Fruit fly (Drosophila melanogaster) whole organism, embryonic: ENCODE measurements around the gene CG34008.
A peak's percentile ranks its signal among the peaks of the same experiment; 100 is the strongest.

Experiments used
- Awh ChIP-seq: fragments of 200-800 bp; sonication (Bioruptor generic); IDR thresholded peaks from 2 replicates; pipeline ENCODE4, ENCODE4 v1.3.6; 2022; ENCODE audit warnings: missing biosample characterization, missing genetic modification characterization
- Bdp1 ChIP-seq: fragments of 200-800 bp; sonication (Bioruptor generic); optimal IDR thresholded peaks from 3 replicates; lab custom pipeline; 2016; ENCODE audit warnings: missing biosample characterization, missing genetic modification characterization
- CG10431 ChIP-seq: fragments of 200-800 bp; sonication (Bioruptor generic); optimal IDR thresholded peaks from 3 replicates; lab custom pipeline; 2018; ENCODE audit warnings: missing biosample characterization, mild to moderate bottlenecking, missing genetic modification characterization
- CG10959 ChIP-seq: fragments of 200-800 bp; sonication (Bioruptor generic); IDR thresholded peaks from 2 replicates; pipeline ENCODE4 v1.3.6; 2022; ENCODE audit warnings: missing biosample characterization, missing genetic modification characterization
- CG12155 ChIP-seq: fragments of 200-800 bp; sonication (Bioruptor generic); optimal IDR thresholded peaks from 3 replicates; lab custom pipeline; 2016; ENCODE audit warnings: missing biosample characterization, missing genetic modification characterization
- CG12391 ChIP-seq: fragments of 200-800 bp; sonication (Bioruptor generic); optimal IDR thresholded peaks from 3 replicates; lab custom pipeline; 2018; ENCODE audit warnings: missing biosample characterization, mild to moderate bottlenecking, missing genetic modification characterization, moderate library complexity
- CG12744 ChIP-seq: fragments of 200-800 bp; sonication (Bioruptor generic); optimal IDR thresholded peaks from 2 replicates; lab custom pipeline; 2016; ENCODE audit warnings: missing biosample characterization, missing genetic modification characterization
- CG14965 ChIP-seq: fragments of 200-800 bp; sonication (Bioruptor generic); optimal IDR thresholded peaks from 2 replicates; lab custom pipeline; 2016; ENCODE audit warnings: missing biosample characterization, missing genetic modification characterization, borderline replicate concordance
- CG16813 ChIP-seq: fragments of 200-800 bp; sonication (Bioruptor generic); IDR thresholded peaks from 3 replicates; pipeline ENCODE4 v1.3.6; 2022; ENCODE audit warnings: missing biosample characterization, missing genetic modification characterization; ENCODE audit not compliant: partially characterized antibody
- CG18262 ChIP-seq: fragments of 200-800 bp; optimal IDR thresholded peaks from 3 replicates; lab custom pipeline; 2019; ENCODE audit warnings: missing biosample characterization, mild to moderate bottlenecking, missing genetic modification characterization, moderate library complexity
- CG31388 ChIP-seq: fragments of 200-800 bp; sonication (Bioruptor generic); optimal IDR thresholded peaks from 2 replicates; lab custom pipeline; 2016; ENCODE audit warnings: missing biosample characterization, missing genetic modification characterization
- CG34376 ChIP-seq: fragments of 200-800 bp; sonication (Bioruptor generic); optimal IDR thresholded peaks from 2 replicates; lab custom pipeline; 2018; ENCODE audit warnings: missing biosample characterization, mild to moderate bottlenecking, missing genetic modification characterization
- CG3726 ChIP-seq: fragments of 200-800 bp; sonication (Bioruptor generic); IDR thresholded peaks from 3 replicates; pipeline ENCODE4, ENCODE4 v1.3.6; 2022; ENCODE audit warnings: missing biosample characterization, missing genetic modification characterization
- CG4854 ChIP-seq: fragments of 200-800 bp; sonication (Bioruptor generic); optimal IDR thresholded peaks from 2 replicates; lab custom pipeline; 2016; ENCODE audit warnings: missing biosample characterization, missing genetic modification characterization, inconsistent platforms
- CG5180 ChIP-seq: fragments of 200-800 bp; sonication (Bioruptor generic); optimal IDR thresholded peaks from 3 replicates; lab custom pipeline; 2017; ENCODE audit warnings: missing biosample characterization, missing genetic modification characterization, mild to moderate bottlenecking, moderate library complexity, missing genetic modification reagents
- CG6791 ChIP-seq: fragments of 200-800 bp; sonication (Bioruptor generic); IDR thresholded peaks from 3 replicates; pipeline ENCODE4 v1.3.6; 2022; ENCODE audit warnings: missing biosample characterization, missing genetic modification characterization; ENCODE audit not compliant: partially characterized antibody
- CG7357 ChIP-seq: fragments of 200-800 bp; sonication (Bioruptor generic); IDR thresholded peaks from 3 replicates; pipeline ENCODE4 v1.3.6; 2022; ENCODE audit warnings: missing biosample characterization, missing genetic modification characterization
- CG7987 ChIP-seq: fragments of 200-800 bp; sonication (Bioruptor generic); optimal IDR thresholded peaks from 2 replicates; lab custom pipeline; 2018; ENCODE audit warnings: missing biosample characterization, mild to moderate bottlenecking, missing genetic modification characterization, moderate library complexity
- CG8089 ChIP-seq: fragments of 200-800 bp; sonication (Bioruptor generic); optimal IDR thresholded peaks from 3 replicates; lab custom pipeline; 2016; ENCODE audit warnings: missing biosample characterization, missing genetic modification characterization
- CG9797 ChIP-seq: fragments of 200-800 bp; sonication (Bioruptor generic); optimal IDR thresholded peaks from 3 replicates; lab custom pipeline; 2018; ENCODE audit warnings: missing biosample characterization, mild to moderate bottlenecking, missing genetic modification characterization
- CG9932 ChIP-seq: fragments of 200-800 bp; sonication (Bioruptor generic); IDR thresholded peaks from 2 replicates; pipeline ENCODE4 v1.3.6; 2022; ENCODE audit warnings: missing biosample characterization, missing genetic modification characterization
- Camta ChIP-seq: fragments of 200-800 bp; sonication (Bioruptor generic); optimal IDR thresholded peaks from 2 replicates; lab custom pipeline; 2016; ENCODE audit warnings: missing biosample characterization, missing genetic modification characterization
- Dip3 ChIP-seq: fragments of 200-800 bp; sonication (Bioruptor generic); optimal IDR thresholded peaks from 3 replicates; lab custom pipeline; 2016; ENCODE audit warnings: missing biosample characterization, missing genetic modification characterization
- Dref ChIP-seq: fragments of 200-800 bp; sonication (Bioruptor generic); IDR thresholded peaks from 2 replicates; pipeline ENCODE4 v1.3.6; 2022; ENCODE audit warnings: missing biosample characterization, missing genetic modification characterization
- E2f2 ChIP-seq: fragments of 200-800 bp; sonication (Bioruptor generic); IDR thresholded peaks from 2 replicates; pipeline ENCODE4 v1.3.6; 2022; ENCODE audit warnings: missing biosample characterization, missing genetic modification characterization
- Kr ChIP-seq: fragments of 200-800 bp; sonication (Bioruptor generic); optimal IDR thresholded peaks from 2 replicates; lab custom pipeline; 2017; ENCODE audit warnings: missing biosample characterization, mild to moderate bottlenecking, missing genetic modification characterization
- Max ChIP-seq: fragments of 200-800 bp; sonication (Bioruptor generic); optimal IDR thresholded peaks from 2 replicates; lab custom pipeline; 2016; ENCODE audit warnings: missing biosample characterization, mild to moderate bottlenecking, missing genetic modification characterization
- Mes4 ChIP-seq: fragments of 200-800 bp; sonication (Bioruptor generic); optimal IDR thresholded peaks from 2 replicates; lab custom pipeline; 2016; ENCODE audit warnings: missing biosample characterization, missing genetic modification characterization
- NC2β ChIP-seq: fragments of 200-800 bp; sonication (Bioruptor generic); optimal IDR thresholded peaks from 2 replicates; lab custom pipeline; 2016; ENCODE audit warnings: missing biosample characterization, missing genetic modification characterization
- Nf-YA ChIP-seq: fragments of 200-800 bp; sonication (Bioruptor generic); IDR thresholded peaks from 2 replicates; pipeline ENCODE4 v1.3.6; 2022; ENCODE audit warnings: missing biosample characterization, missing genetic modification characterization
- Poxn ChIP-seq: fragments of 200-800 bp; sonication (Bioruptor generic); IDR thresholded peaks from 2 replicates; pipeline ENCODE4 v1.3.6; 2022; ENCODE audit warnings: missing biosample characterization, missing genetic modification characterization
- Rfx ChIP-seq: fragments of 200-800 bp; sonication (Bioruptor generic); IDR thresholded peaks from 2 replicates; pipeline ENCODE4 v1.3.6; 2022; ENCODE audit warnings: missing biosample characterization, missing genetic modification characterization
- Taf1 ChIP-seq: fragments of 200-800 bp; sonication (Bioruptor generic); IDR thresholded peaks from 2 replicates; pipeline ENCODE4 v1.3.6; 2022; ENCODE audit warnings: missing biosample characterization, missing genetic modification characterization
- ac ChIP-seq: fragments of 200-800 bp; sonication (Bioruptor generic); optimal IDR thresholded peaks from 3 replicates; lab custom pipeline; 2017; ENCODE audit warnings: missing biosample characterization, mild to moderate bottlenecking, missing genetic modification characterization
- ap ChIP-seq: fragments of 200-800 bp; sonication (Bioruptor generic); IDR thresholded peaks from 2 replicates; pipeline ENCODE4 v1.3.6; 2022; ENCODE audit warnings: missing biosample characterization, missing genetic modification characterization
- danr ChIP-seq: fragments of 200-800 bp; sonication (Bioruptor generic); IDR thresholded peaks from 2 replicates; pipeline ENCODE4 v1.3.6; 2022; ENCODE audit warnings: missing biosample characterization, missing genetic modification characterization
- dm ChIP-seq: fragments of 200-800 bp; sonication (Bioruptor generic); optimal IDR thresholded peaks from 3 replicates; lab custom pipeline; 2016; ENCODE audit warnings: missing biosample characterization, missing genetic modification characterization
- gce ChIP-seq: fragments of 200-800 bp; sonication (Bioruptor generic); IDR thresholded peaks from 3 replicates; pipeline ENCODE4 v1.3.6; 2022; ENCODE audit warnings: missing biosample characterization, missing genetic modification characterization
- gro ChIP-seq: fragments of 200-800 bp; sonication (Bioruptor generic); optimal IDR thresholded peaks from 2 replicates; lab custom pipeline; 2016; ENCODE audit warnings: missing biosample characterization, missing genetic modification characterization
- her ChIP-seq: fragments of 200-800 bp; sonication (Bioruptor generic); optimal IDR thresholded peaks from 2 replicates; lab custom pipeline; 2016; ENCODE audit warnings: missing biosample characterization, missing genetic modification characterization
- insv ChIP-seq, 2 experiments: fragments of 200-800 bp; sonication (Bioruptor generic); optimal IDR thresholded peaks; 3 replicates each; lab custom pipeline; 2016 to 2018; ENCODE audit warnings: missing biosample characterization in 2 of 2, missing genetic modification characterization in 2 of 2
- kah ChIP-seq: fragments of 200-800 bp; sonication (Bioruptor generic); optimal IDR thresholded peaks from 2 replicates; lab custom pipeline; 2018; ENCODE audit warnings: missing biosample characterization, mild to moderate bottlenecking, missing genetic modification characterization
- org-1 ChIP-seq: fragments of 200-800 bp; sonication (Bioruptor generic); optimal IDR thresholded peaks from 2 replicates; lab custom pipeline; 2017; ENCODE audit warnings: missing biosample characterization, missing genetic modification characterization
- p53 ChIP-seq: fragments of 200-800 bp; sonication (Bioruptor generic); optimal IDR thresholded peaks from 2 replicates; lab custom pipeline; 2016; ENCODE audit warnings: missing biosample characterization, missing genetic modification characterization
- pita ChIP-seq: fragments of 200-800 bp; sonication (Bioruptor generic); optimal IDR thresholded peaks from 2 replicates; lab custom pipeline; 2017; ENCODE audit warnings: missing biosample characterization, mild to moderate bottlenecking, missing genetic modification characterization
- prd ChIP-seq, 3 experiments: fragments of >200 bp in 2 of 3; fragments of 200-800 bp in 1 of 3; sonication (Bioruptor generic) in 1 of 3; optimal IDR thresholded peaks in 2 of 3; IDR thresholded peaks in 1 of 3; 2 replicates in 2 of 3; 3 replicates in 1 of 3; pipeline versions ENCODE4 v1.3.6 to Lab custom; 2017 to 2022; ENCODE audit warnings: missing biosample characterization in 1 of 3, missing genetic modification characterization in 1 of 3
- ranshi ChIP-seq: fragments of 200-800 bp; sonication (Bioruptor generic); IDR thresholded peaks from 2 replicates; pipeline ENCODE4 v1.3.6; 2022; ENCODE audit warnings: missing biosample characterization, missing genetic modification characterization
- repo ChIP-seq: fragments of 200-800 bp; sonication (Bioruptor generic); optimal IDR thresholded peaks from 2 replicates; lab custom pipeline; 2016; ENCODE audit warnings: missing biosample characterization, missing genetic modification characterization
- schlank ChIP-seq: fragments of 200-800 bp; sonication (Bioruptor generic); optimal IDR thresholded peaks from 2 replicates; lab custom pipeline; 2018; ENCODE audit warnings: missing biosample characterization, mild to moderate bottlenecking, missing genetic modification characterization
- sob ChIP-seq: fragments of 200-800 bp; sonication (Bioruptor generic); IDR thresholded peaks from 2 replicates; pipeline ENCODE4 v1.3.6; 2022; ENCODE audit warnings: missing biosample characterization, missing genetic modification characterization
- unc-4 ChIP-seq: fragments of 200-800 bp; sonication (Bioruptor generic); IDR thresholded peaks from 2 replicates; pipeline ENCODE4 v1.3.6; 2022; ENCODE audit warnings: missing biosample characterization, missing genetic modification characterization; ENCODE audit not compliant: partially characterized antibody

CG34008 gene

dm6 chr3R:20555720-20556280 is 25.5 kb downstream of the CG34008 start (continued):
- TF ChIP-seq CG6791, result no peak
- no peak for TF ChIP-seq Dip3
- TF ChIP-seq ranshi (GFP tag; lab: Robert Waterston, UW), result no peak; the same call in 1 of the 2 replicates
- no peak for TF ChIP-seq dm (GFP tag; lab: Kevin White, UChicago)
- TF ChIP-seq CG12391 (tag; lab: Kevin White, UChicago), result no peak
- TF ChIP-seq repo (GFP tag; lab: Kevin White, UChicago), result no peak
- no peak for TF ChIP-seq ap (GFP tag; lab: Robert Waterston, UW)
- no peak for TF ChIP-seq Poxn
- TF ChIP-seq CG10959, result no peak
- TF ChIP-seq NC2β (GFP tag; lab: Kevin White, UChicago), result no peak
- TF ChIP-seq Awh (GFP tag; lab: Robert Waterston, UW), result peak; percentile 35; the same call in 1 of the 2 replicates
- TF ChIP-seq danr (GFP tag; lab: Robert Waterston, UW), result peak; percentile 33; the same call in 1 of the 2 replicates
- no peak for TF ChIP-seq E2f2 (GFP tag; lab: Robert Waterston, UW)
- peak; percentile 77 for TF ChIP-seq CG34376 (GFP tag; lab: Kevin White, UChicago)
- TF ChIP-seq kah (GFP tag; lab: Kevin White, UChicago), result no peak
- TF ChIP-seq Nf-YA (GFP tag; lab: Robert Waterston, UW), result no peak
- TF ChIP-seq CG5180 (GFP tag; lab: Kevin White, UChicago), result peak; percentile 89
- TF ChIP-seq unc-4, result no peak
- no peak for TF ChIP-seq pita
- no peak for TF ChIP-seq Mes4 (GFP tag; lab: Kevin White, UChicago)
- no peak for TF ChIP-seq CG9932 (GFP tag; lab: Robert Waterston, UW)
- no peak for TF ChIP-seq her
- peak; percentile 80; the same call in 2 of the 3 replicates for TF ChIP-seq gce (GFP tag; lab: Robert Waterston, UW)
- TF ChIP-seq sob (GFP tag; lab: Robert Waterston, UW), result no peak
- TF ChIP-seq CG7357 (GFP tag; lab: Robert Waterston, UW), result no peak
- peak; percentile 52 for TF ChIP-seq CG10431 (GFP tag; lab: Kevin White, UChicago)
- TF ChIP-seq CG7987 (GFP tag; lab: Kevin White, UChicago), result no peak
- no peak for TF ChIP-seq Rfx
- no peak for TF ChIP-seq CG18262 (tag; lab: Kevin White, UChicago)
- TF ChIP-seq gro (GFP tag; lab: Kevin White, UChicago), result no peak
- TF ChIP-seq Kr (GFP tag; lab: Kevin White, UChicago), result no peak
- no peak for TF ChIP-seq CG12155 (GFP tag; lab: Kevin White, UChicago)
- no peak for TF ChIP-seq CG8089
- TF ChIP-seq CG4854 (GFP tag; lab: Kevin White, UChicago), result no peak
- no peak for TF ChIP-seq Dref (GFP tag; lab: Robert Waterston, UW)
- no peak for TF ChIP-seq CG14965 (GFP tag; lab: Kevin White, UChicago)
- no peak for TF ChIP-seq Camta (GFP tag; lab: Kevin White, UChicago)
- TF ChIP-seq p53, result no peak
- peak in 1 of 2 experiments; percentile 35 for TF ChIP-seq insv (GFP tag; optimal IDR thresholded peaks at IDR 0.05; lab: Kevin White, UChicago)
- no peak for TF ChIP-seq org-1 (GFP tag; lab: Kevin White, UChicago)
- TF ChIP-seq CG9797 (GFP tag; lab: Kevin White, UChicago), result no peak
- no peak for TF ChIP-seq Taf1 (GFP tag; lab: Robert Waterston, UW)
- no peak for TF ChIP-seq prd (optimal IDR thresholded peaks at IDR 0.05; lab: Kevin White, UChicago)
- no peak for TF ChIP-seq prd (GFP tag; IDR thresholded peaks at IDR 0.05; lab: Robert Waterston, UW)
- TF ChIP-seq Max (GFP tag; lab: Kevin White, UChicago), result no peak
- no peak for TF ChIP-seq CG12744
- TF ChIP-seq ac (GFP tag; lab: Kevin White, UChicago), result no peak
- TF ChIP-seq schlank (tag; lab: Kevin White, UChicago), result no peak
- no peak for TF ChIP-seq Bdp1 (GFP tag; lab: Kevin White, UChicago)
- no peak for TF ChIP-seq CG16813
- TF ChIP-seq CG31388, result no peak
- no peak for TF ChIP-seq CG3726 (GFP tag; lab: Robert Waterston, UW)
